Fruit fly (Drosophila melanogaster): Measurements from ENCODE around the gene Hmu.

Gene Hmu

DNA sequence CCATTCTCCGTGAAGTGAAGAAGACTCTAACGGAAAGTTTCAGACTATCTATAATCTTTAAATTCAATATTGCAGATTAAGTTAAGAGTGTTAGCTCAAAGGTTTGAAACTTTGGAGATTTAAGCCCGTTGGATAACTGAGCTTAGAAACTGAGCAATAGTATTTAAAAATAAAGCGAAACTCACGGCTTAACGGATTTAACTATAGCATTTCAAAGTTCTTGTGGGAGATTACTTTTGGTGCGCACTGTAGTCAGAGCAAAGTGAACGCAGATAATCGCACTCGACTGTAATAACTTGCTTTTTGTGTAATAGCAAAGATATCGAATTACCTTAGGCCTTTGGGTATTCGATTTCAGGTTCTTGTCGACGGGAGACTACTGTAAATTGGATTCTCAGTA lies 6.3 kb upstream of the Hmu start, which contains the start of gene mrt:
Gene mrt (minus strand): TSS at position 376 of the 400 bp plus-strand sequence.
- peak; percentile 60 for TF ChIP-seq CG15336 (GFP tag; IDR thresholded peaks at IDR 0.05)
- peak; percentile 51 for TF ChIP-seq net (GFP tag; optimal IDR thresholded peaks at IDR 0.05)
- peak; percentile 31 for TF ChIP-seq vri (GFP tag; optimal IDR thresholded peaks at IDR 0.05)
- TF ChIP-seq CG6276 (GFP tag; optimal IDR thresholded peaks at IDR 0.05) = peak; percentile 62
- peak; percentile 66 for TF ChIP-seq esn (GFP tag; optimal IDR thresholded peaks at IDR 0.05)
- peak; percentile 26 for TF ChIP-seq fd59A (GFP tag; optimal IDR thresholded peaks at IDR 0.05)
- TF ChIP-seq pdm3 (GFP tag; optimal IDR thresholded peaks at IDR 0.05) = peak; percentile 70
- peak; percentile 59 for TF ChIP-seq Sox14 (GFP tag; optimal IDR thresholded peaks at IDR 0.05)
- TF ChIP-seq CG6792 (GFP tag; optimal IDR thresholded peaks at IDR 0.05) = peak; percentile 50
- no peak for TF ChIP-seq fd85E (GFP tag; optimal IDR thresholded peaks at IDR 0.05)
- peak; percentile 26; the same call in 1 of the 2 replicates for TF ChIP-seq CG11294 (GFP tag; IDR thresholded peaks at IDR 0.05)
- TF ChIP-seq CG34406 (GFP tag; optimal IDR thresholded peaks at IDR 0.05) = peak; percentile 14
- TF ChIP-seq CG10631 (GFP tag; optimal IDR thresholded peaks at IDR 0.05) = peak; percentile 54
- TF ChIP-seq CG6808 (GFP tag; optimal IDR thresholded peaks at IDR 0.05) = peak; percentile 39
- no peak for TF ChIP-seq CG6854 (GFP tag; optimal IDR thresholded peaks at IDR 0.05)
- TF ChIP-seq spab (GFP tag; optimal IDR thresholded peaks at IDR 0.05) = peak; percentile 28
- no peak for TF ChIP-seq Eip93F (GFP tag; optimal IDR thresholded peaks at IDR 0.05)
- TF ChIP-seq CG11902 (GFP tag; optimal IDR thresholded peaks at IDR 0.05) = peak; percentile 29
- no peak for TF ChIP-seq dac (GFP tag; optimal IDR thresholded peaks at IDR 0.05)
- peak; percentile 72 for TF ChIP-seq OdsH (GFP tag; optimal IDR thresholded peaks at IDR 0.05)
- no peak for TF ChIP-seq CG1621 (tag; optimal IDR thresholded peaks at IDR 0.05)
- TF ChIP-seq Ets21C (GFP tag; optimal IDR thresholded peaks at IDR 0.05) = peak; percentile 47
- TF ChIP-seq lz (GFP tag; optimal IDR thresholded peaks at IDR 0.05) = peak; percentile 52
- peak; percentile 60 for TF ChIP-seq CG10669 (GFP tag; optimal IDR thresholded peaks at IDR 0.05)
- TF ChIP-seq cyc (GFP tag; optimal IDR thresholded peaks at IDR 0.05) = peak; percentile 58
- peak; percentile 71 for TF ChIP-seq svp (GFP tag)
- peak; percentile 72 for TF ChIP-seq Hr4 (GFP tag; optimal IDR thresholded peaks at IDR 0.05)
- TF ChIP-seq Lpt (GFP tag; optimal IDR thresholded peaks at IDR 0.05) = no peak
- peak; percentile 31 for TF ChIP-seq dsx (GFP tag; optimal IDR thresholded peaks at IDR 0.05; ENCODE audit: poor library complexity, severe bottlenecking)
- peak; percentile 76 for TF ChIP-seq CG32006 (GFP tag; optimal IDR thresholded peaks at IDR 0.05)
- TF ChIP-seq CG8319 (GFP tag; optimal IDR thresholded peaks at IDR 0.05) = no peak
- TF ChIP-seq Hr39 (GFP tag; optimal IDR thresholded peaks at IDR 0.05) = peak; percentile 65
- peak; percentile 32 for TF ChIP-seq CG9139 (GFP tag; optimal IDR thresholded peaks at IDR 0.05)
- TF ChIP-seq ss (GFP tag; optimal IDR thresholded peaks at IDR 0.05) = no peak
- TF ChIP-seq CG3032 (tag; optimal IDR thresholded peaks at IDR 0.05) = peak; percentile 60
- TF ChIP-seq Smox (GFP tag; optimal IDR thresholded peaks at IDR 0.05) = peak; percentile 54
- peak; percentile 55 for TF ChIP-seq Eip75B (GFP tag; optimal IDR thresholded peaks at IDR 0.05)
- TF ChIP-seq Blimp-1 (GFP tag; optimal IDR thresholded peaks at IDR 0.05) = peak; percentile 5
- peak; percentile 53 for TF ChIP-seq acj6 (GFP tag; optimal IDR thresholded peaks at IDR 0.05)
- 0 out of 3 replicates have a peak, but pooled peaks have one; percentile 50 for TF ChIP-seq CG6163 (GFP tag; IDR thresholded peaks at IDR 0.05)
- TF ChIP-seq salr (GFP tag; optimal IDR thresholded peaks at IDR 0.05) = peak; percentile 15 to 71
- TF ChIP-seq topi (GFP tag; optimal IDR thresholded peaks at IDR 0.05) = peak; percentile 61
- peak; percentile 61; the same call in 2 of the 3 replicates for TF ChIP-seq CG8119 (GFP tag; IDR thresholded peaks at IDR 0.05)
- peak; percentile 92 for TF ChIP-seq Eip78C (GFP tag)
- TF ChIP-seq CG16779 (tag; optimal IDR thresholded peaks at IDR 0.05) = no peak
- TF ChIP-seq Hr38 (GFP tag; optimal IDR thresholded peaks at IDR 0.05) = no peak
- TF ChIP-seq CG8632 (GFP tag; optimal IDR thresholded peaks at IDR 0.05) = peak; percentile 37
- TF ChIP-seq Gug (GFP tag; IDR thresholded peaks at IDR 0.05) = peak; percentile 36; the same call in 1 of the 2 replicates
- peak; percentile 67 for TF ChIP-seq CG31627 (GFP tag; optimal IDR thresholded peaks at IDR 0.05)
- TF ChIP-seq CG11762 (GFP tag; optimal IDR thresholded peaks at IDR 0.05; ENCODE audit: insufficient read depth) = peak; percentile 44
- TF ChIP-seq eg (GFP tag; IDR thresholded peaks at IDR 0.05) = peak; percentile 66; the same call in 2 of the 3 replicates
- TF ChIP-seq CG3919 (GFP tag; optimal IDR thresholded peaks at IDR 0.05) = peak; percentile 40

Data from whole organism, prepupa.